Fruit fly (Drosophila melanogaster) whole organism, embryonic: Measurements from ENCODE around the gene Cyp4d1.

ENCODE experiments used
- CG11723 ChIP-seq: fragments of 200-800 bp; sonication (Bioruptor generic); optimal IDR thresholded peaks from 2 replicates; lab custom pipeline; 2017; ENCODE audit warnings: missing biosample characterization, mild to moderate bottlenecking, missing genetic modification characterization
- CG13775 ChIP-seq: fragments of 200-800 bp; sonication (Bioruptor generic); optimal IDR thresholded peaks from 3 replicates; lab custom pipeline; 2017; ENCODE audit warnings: missing biosample characterization, mild to moderate bottlenecking, missing genetic modification characterization
- CG15696 ChIP-seq: fragments of 200-800 bp; sonication (Bioruptor generic); optimal IDR thresholded peaks from 2 replicates; lab custom pipeline; 2019; ENCODE audit warnings: missing biosample characterization, mild to moderate bottlenecking, missing genetic modification characterization, moderate library complexity
- CG34422 ChIP-seq: fragments of 200-800 bp; sonication (Bioruptor generic); IDR thresholded peaks from 3 replicates; pipeline ENCODE4 v1.3.6; 2022; ENCODE audit warnings: missing biosample characterization, missing genetic modification characterization
- CG6683 ChIP-seq: fragments of 200-800 bp; sonication (Bioruptor generic); optimal IDR thresholded peaks from 2 replicates; lab custom pipeline; 2017; ENCODE audit warnings: missing biosample characterization, mild to moderate bottlenecking, missing genetic modification characterization, missing genetic modification reagents
- CG8924 ChIP-seq: fragments of 200-800 bp; optimal IDR thresholded peaks from 3 replicates; lab custom pipeline; 2019; ENCODE audit warnings: missing biosample characterization, mild to moderate bottlenecking, missing genetic modification characterization, moderate library complexity
- Deaf1 ChIP-seq: fragments of 200-800 bp; optimal IDR thresholded peaks from 3 replicates; lab custom pipeline; 2019; ENCODE audit warnings: missing biosample characterization, mild to moderate bottlenecking, missing genetic modification characterization, moderate library complexity
- Dll ChIP-seq: fragments of 200-800 bp; sonication (Bioruptor generic); IDR thresholded peaks from 4 replicates; pipeline ENCODE4 v1.3.6; 2022; ENCODE audit warnings: missing biosample characterization, missing genetic modification characterization; ENCODE audit not compliant: partially characterized antibody
- Doc2 ChIP-seq: fragments of 200-800 bp; sonication (Bioruptor generic); IDR thresholded peaks from 2 replicates; pipeline ENCODE4 v1.3.6; 2022; ENCODE audit warnings: missing biosample characterization, missing genetic modification characterization
- Mad ChIP-seq: fragments of 200-800 bp; sonication (Bioruptor generic); optimal IDR thresholded peaks from 2 replicates; lab custom pipeline; 2016; ENCODE audit warnings: missing biosample characterization, missing genetic modification characterization
- ewg ChIP-seq: fragments of 200-800 bp; sonication (Bioruptor generic); optimal IDR thresholded peaks from 3 replicates; lab custom pipeline; 2017; ENCODE audit warnings: mild to moderate bottlenecking, missing biosample characterization, missing genetic modification reagents, missing genetic modification characterization

DNA sequence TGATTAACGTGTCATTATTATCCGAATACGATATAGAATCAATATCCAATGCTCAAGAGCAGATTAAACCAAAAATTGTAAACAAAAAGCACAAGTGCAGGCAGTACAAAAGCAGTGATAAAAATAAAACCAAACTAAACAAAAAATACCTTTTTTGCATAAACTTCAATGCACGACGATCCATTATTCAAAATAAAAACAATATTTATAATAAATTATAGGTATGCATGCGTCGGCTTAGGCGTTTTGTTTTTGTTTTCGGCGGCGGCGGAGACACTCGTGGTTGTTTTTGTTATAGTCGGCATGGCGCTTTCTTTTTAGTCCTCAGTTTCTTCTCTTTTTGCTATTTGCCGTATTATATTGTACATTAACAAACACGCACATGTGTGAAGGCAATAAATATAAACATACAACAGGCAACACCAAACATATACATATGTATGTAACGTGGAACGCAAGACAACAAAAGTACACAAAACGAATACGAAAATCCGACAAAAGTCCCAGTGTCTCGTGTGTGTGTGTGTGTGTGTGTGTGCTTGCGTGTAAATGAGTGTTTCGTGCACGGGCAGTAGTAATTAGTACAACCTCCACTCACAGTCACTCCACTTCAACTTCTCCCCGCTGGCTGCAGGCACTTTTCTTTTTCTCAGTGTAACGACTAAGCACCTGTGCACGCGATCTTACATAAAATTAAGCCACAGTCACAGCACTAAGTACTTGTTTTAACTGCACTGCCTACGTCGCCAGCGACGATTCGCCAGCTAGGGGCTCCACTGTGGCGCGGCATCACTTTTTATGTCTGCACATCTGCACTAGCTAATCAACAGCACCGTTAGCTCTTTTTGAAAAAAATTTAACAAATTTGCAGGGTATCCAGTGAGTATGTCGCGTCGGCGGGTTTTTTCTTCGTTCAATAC is 25.9 kb downstream of the Cyp4d1 start:
- TF ChIP-seq CG34422 (GFP tag; lab: Robert Waterston, UW) (no peak; the same call in 2 of the 3 replicates), Deaf1 (no peak), CG15696 (tag; lab: Kevin White, UChicago) (no peak), Mad (no peak), ewg (GFP tag; lab: Kevin White, UChicago) (no peak), Dll (GFP tag; lab: Robert Waterston, UW) (no peak), CG6683 (GFP tag; lab: Kevin White, UChicago) (no peak), Doc2 (GFP tag; lab: Robert Waterston, UW) (no peak), CG11723 (no peak), CG13775 (GFP tag; lab: Kevin White, UChicago) (peak; percentile 57), CG8924 (tag; lab: Kevin White, UChicago) (no peak)
